Worm (Caenorhabditis elegans) whole organism, young adult: ENCODE data around the gene egl-2.

ENCODE experiments used
- F23B12.7 ChIP-seq: sonication (generic microtip); optimal IDR thresholded peaks from 2 replicates; lab custom pipeline; 2017; ENCODE audit warnings: missing genetic modification characterization, mild to moderate bottlenecking, missing compliant biosample characterization, antibody characterized with exemption, moderate library complexity; ENCODE audit not compliant: insufficient read depth
- F37B4.10 ChIP-seq: fragments of 200-800 bp; sonication (Bioruptor generic); IDR thresholded peaks from 2 replicates; pipeline ENCODE4 v1.3.6; 2022; ENCODE audit warnings: missing genetic modification characterization, missing compliant biosample characterization
- F52B5.7 ChIP-seq: sonication (generic microtip); optimal IDR thresholded peaks from 2 replicates; lab custom pipeline; 2016; ENCODE audit warnings: mild to moderate bottlenecking, missing genetic modification characterization, missing compliant biosample characterization
- F55B11.4 ChIP-seq: sonication (generic microtip); optimal IDR thresholded peaks from 2 replicates; lab custom pipeline; 2016; ENCODE audit warnings: missing compliant biosample characterization, missing genetic modification characterization, borderline replicate concordance; ENCODE audit not compliant: insufficient read depth
- F57A8.1 ChIP-seq: fragments of 200-800 bp; sonication (Bioruptor generic); optimal IDR thresholded peaks from 2 replicates; lab custom pipeline; 2018; ENCODE audit warnings: mild to moderate bottlenecking, missing genetic modification characterization, moderate library complexity, missing compliant biosample characterization
- K11D2.4 ChIP-seq: fragments of 200-800 bp; sonication (Bioruptor generic); IDR thresholded peaks from 2 replicates; pipeline ENCODE4 v1.3.6; 2022; ENCODE audit warnings: missing genetic modification reagents, missing genetic modification characterization, missing compliant biosample characterization
- Y53G8AR.9 ChIP-seq: fragments of 200-800 bp; sonication (Bioruptor generic); conservative IDR thresholded peaks from 2 replicates; pipeline ENCODE4 v1.3.6; 2022; ENCODE audit warnings: missing genetic modification reagents, missing genetic modification characterization, missing compliant biosample characterization
- Y56A3A.18 ChIP-seq: fragments of 200-800 bp; sonication (Bioruptor generic); IDR thresholded peaks from 2 replicates; pipeline ENCODE4 v1.3.6; 2022; ENCODE audit warnings: missing genetic modification reagents, missing genetic modification characterization, missing compliant biosample characterization
- ceh-40 ChIP-seq: fragments of 200-800 bp; sonication (Bioruptor generic); IDR thresholded peaks from 2 replicates; pipeline ENCODE4 v1.3.6; 2022; ENCODE audit warnings: missing genetic modification characterization, missing compliant biosample characterization
- chd-7 ChIP-seq: sonication (generic microtip); optimal IDR thresholded peaks from 2 replicates; lab custom pipeline; 2016; ENCODE audit warnings: mild to moderate bottlenecking, missing genetic modification characterization, moderate library complexity, missing compliant biosample characterization
- dpl-1 ChIP-seq: fragments of 150-350 bp; optimal IDR thresholded peaks from 2 replicates; lab custom pipeline; 2014; ENCODE audit warnings: missing biosample characterization, missing genetic modification reagents, missing genetic modification characterization
- egl-44 ChIP-seq: fragments of 200-800 bp; sonication (Bioruptor generic); IDR thresholded peaks from 2 replicates; pipeline ENCODE4 v1.3.6; 2022; ENCODE audit warnings: missing genetic modification reagents, missing genetic modification characterization, missing compliant biosample characterization
- hmg-20 ChIP-seq: fragments of 200-800 bp; sonication (Bioruptor generic); IDR thresholded peaks from 2 replicates; pipeline ENCODE4 v1.3.6; 2022; ENCODE audit warnings: missing genetic modification reagents, missing genetic modification characterization, missing compliant biosample characterization
- let-526 ChIP-seq: fragments of 200-800 bp; sonication (Bioruptor generic); IDR thresholded peaks from 2 replicates; pipeline ENCODE4 v1.3.6; 2022; ENCODE audit warnings: missing genetic modification reagents, missing genetic modification characterization, missing compliant biosample characterization
- lin-54 ChIP-seq: fragments of 200-800 bp; sonication (Bioruptor generic); optimal IDR thresholded peaks from 2 replicates; lab custom pipeline; 2018; ENCODE audit warnings: mild to moderate bottlenecking, missing genetic modification characterization, missing compliant biosample characterization
- madf-10 ChIP-seq: sonication (generic microtip); optimal IDR thresholded peaks from 2 replicates; lab custom pipeline; 2016; ENCODE audit warnings: mild to moderate bottlenecking, missing genetic modification characterization, missing compliant biosample characterization
- madf-8 ChIP-seq: fragments of 200-800 bp; sonication (Bioruptor generic); conservative IDR thresholded peaks from 2 replicates; pipeline ENCODE4 v1.3.6; 2022; ENCODE audit warnings: missing genetic modification reagents, missing genetic modification characterization, missing compliant biosample characterization
- mel-28 ChIP-seq: sonication (generic microtip); optimal IDR thresholded peaks from 2 replicates; lab custom pipeline; 2016; ENCODE audit warnings: borderline replicate concordance, mild to moderate bottlenecking, missing genetic modification characterization, missing compliant biosample characterization
- sdz-38 ChIP-seq: sonication (generic microtip); optimal IDR thresholded peaks from 2 replicates; lab custom pipeline; 2016; ENCODE audit warnings: missing genotype, missing genetic modification characterization, missing compliant biosample characterization
- tbx-9 ChIP-seq: sonication (generic microtip); optimal IDR thresholded peaks from 2 replicates; lab custom pipeline; 2016; ENCODE audit warnings: borderline replicate concordance, missing genetic modification characterization, inconsistent platforms, missing compliant biosample characterization
- zfh-2 ChIP-seq: fragments of 200-800 bp; sonication (Bioruptor generic); conservative IDR thresholded peaks from 2 replicates; pipeline ENCODE4 v1.3.6; 2022; ENCODE audit warnings: missing genetic modification reagents, missing genetic modification characterization, missing compliant biosample characterization
- ztf-25 ChIP-seq: fragments of 200-800 bp; sonication (Bioruptor generic); IDR thresholded peaks from 2 replicates; pipeline ENCODE4 v1.3.6; 2022; ENCODE audit warnings: missing genetic modification reagents, missing genetic modification characterization, missing compliant biosample characterization

egl-2 gene

ce11 chrV:1252794-1253193, 46.3 kb downstream of the egl-2 start (continued):
- TF ChIP-seq K11D2.4 (GFP tag; lab: Robert Waterston, UW) = no peak
- TF ChIP-seq F23B12.7 (tag; lab: Kevin White, UChicago) = no peak
- TF ChIP-seq F57A8.1 (GFP tag; lab: Kevin White, UChicago) = no peak
- no peak for TF ChIP-seq tbx-9
- no peak for TF ChIP-seq F55B11.4 (tag; lab: Kevin White, UChicago)
- no peak for TF ChIP-seq madf-10 (tag; lab: Kevin White, UChicago)

- TF ChIP-seq let-526 (GFP tag; lab: Robert Waterston, UW) (no peak), hmg-20 (no peak), Y56A3A.18 (no peak), ceh-40 (no peak), F37B4.10 (no peak), chd-7 (no peak), dpl-1 (GFP tag; lab: Kevin White, UChicago) (no peak), zfh-2 (GFP tag; lab: Robert Waterston, UW) (no peak), sdz-38 (tag; lab: Kevin White, UChicago) (no peak), Y53G8AR.9 (GFP tag; lab: Robert Waterston, UW) (no peak)
Measured at ce11 chrV:1244021-1244708, 55.0 kb downstream of the egl-2 start.

DNA sequence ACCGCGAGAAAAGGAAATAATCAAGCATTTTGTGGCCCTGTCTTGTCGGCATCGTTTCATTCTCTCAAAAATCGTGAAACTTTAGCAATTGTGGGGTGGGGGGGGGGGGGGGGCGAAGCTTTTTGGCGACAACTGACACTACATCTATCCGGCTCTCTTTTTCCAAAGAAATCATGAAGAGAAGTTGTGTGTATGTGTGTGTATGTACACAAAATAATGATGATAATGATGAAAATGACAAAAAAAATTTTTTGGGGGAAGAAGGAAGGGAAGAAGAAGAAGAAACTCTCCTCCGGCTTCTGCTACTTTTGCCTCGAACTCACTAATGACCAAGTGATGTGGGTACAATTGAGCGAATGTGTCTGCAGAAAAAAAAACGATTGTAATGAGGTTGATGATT, 56.1 kb downstream of the egl-2 start:
- TF ChIP-seq K11D2.4 (GFP tag; lab: Robert Waterston, UW) (no peak), lin-54 (GFP tag; lab: Kevin White, UChicago) (no peak), F52B5.7 (tag; lab: Kevin White, UChicago) (no peak), madf-8 (GFP tag; lab: Robert Waterston, UW) (no peak)
- TF ChIP-seq, all 124 proteins: peak for 0

- TF ChIP-seq ztf-25 = 0 out of 2 replicates have a peak, but pooled peaks have one; percentile 19
- TF ChIP-seq ceh-40 = no peak
- TF ChIP-seq mel-28 (tag; lab: Kevin White, UChicago) = no peak
- TF ChIP-seq egl-44 (GFP tag; lab: Robert Waterston, UW) = no peak
Measured at ce11 chrV:1242432-1242831, 56.7 kb downstream of the egl-2 start.
